1 fruit fly cellular context compared by ENCODE assay signal in genomic region chr3R:4394654-4395581, dm6.
A peak's percentile ranks its signal among the peaks of the same experiment; 100 is the strongest.
TF ChIP-seq lines count a peak whose summit lies in the region.

No protein-coding gene starts in this region.

TF ChIP-seq in whole organism, embryonic, 481 proteins besides CTCF, POLR2A, EP300 and RAD21 (continued from another document):
- TF ChIP-seq Oli (tag; optimal IDR thresholded peaks at IDR 0.05; lab: Kevin White, UChicago) (peak; percentile 90), HLH4C (GFP tag; IDR thresholded peaks at IDR 0.05; lab: Robert Waterston, UW; ENCODE audit: partially characterized antibody) (no peak), en (GFP tag; optimal IDR thresholded peaks at IDR 0.05; lab: Kevin White, UChicago) (peak; percentile 73), CG9876 (GFP tag; optimal IDR thresholded peaks at IDR 0.05; lab: Kevin White, UChicago) (peak; percentile 81), CG17802 (tag; optimal IDR thresholded peaks at IDR 0.05; lab: Kevin White, UChicago) (peak; percentile 60), E2f1 (GFP tag; IDR thresholded peaks at IDR 0.05; lab: Robert Waterston, UW) (peak; percentile 89), oc (tag; optimal IDR thresholded peaks at IDR 0.05; lab: Kevin White, UChicago) (peak; percentile 84), Mes4 (GFP tag; optimal IDR thresholded peaks at IDR 0.05; lab: Kevin White, UChicago) (peak; percentile 81), CG4360 (GFP tag; IDR thresholded peaks at IDR 0.05; lab: Robert Waterston, UW) (no peak), jumu (GFP tag; optimal IDR thresholded peaks at IDR 0.05; lab: Kevin White, UChicago) (peak; percentile 69), jing (GFP tag; optimal IDR thresholded peaks at IDR 0.05; lab: Kevin White, UChicago) (no peak), CG7963 (GFP tag; IDR thresholded peaks at IDR 0.05; lab: Robert Waterston, UW; ENCODE audit: partially characterized antibody) (no peak), CG13894 (tag; optimal IDR thresholded peaks at IDR 0.05; lab: Kevin White, UChicago) (peak; percentile 68), CG11093 (GFP tag; IDR thresholded peaks at IDR 0.05; lab: Robert Waterston, UW) (peak; percentile 83), CG9817 (tag; optimal IDR thresholded peaks at IDR 0.05; lab: Kevin White, UChicago) (peak; percentile 70), Ada2b (GFP tag; IDR thresholded peaks at IDR 0.05; lab: Robert Waterston, UW) (peak; percentile 86), kni (GFP tag; optimal IDR thresholded peaks at IDR 0.05; lab: Kevin White, UChicago) (peak; percentile 8), cad (GFP tag; optimal IDR thresholded peaks at IDR 0.05; lab: Kevin White, UChicago) (no peak), CG8388 (GFP tag; optimal IDR thresholded peaks at IDR 0.05; lab: Kevin White, UChicago) (peak; percentile 81), fd64A (GFP tag; optimal IDR thresholded peaks at IDR 0.05; lab: Kevin White, UChicago) (peak; percentile 75), CG34376 (GFP tag; optimal IDR thresholded peaks at IDR 0.05; lab: Kevin White, UChicago) (peak; percentile 70), GATAe (GFP tag; conservative IDR thresholded peaks at IDR 0.05; lab: Robert Waterston, UW) (peak; percentile 78), slp2 (GFP tag; optimal IDR thresholded peaks at IDR 0.05; lab: Kevin White, UChicago) (peak; percentile 73), dmrt11E (tag; optimal IDR thresholded peaks at IDR 0.05; lab: Kevin White, UChicago) (peak; percentile 42), hbn (GFP tag; IDR thresholded peaks at IDR 0.05; lab: Robert Waterston, UW; ENCODE audit: partially characterized antibody) (no peak), ase (GFP tag; IDR thresholded peaks at IDR 0.05; lab: Robert Waterston, UW) (peak; percentile 85), CG5245 (GFP tag; optimal IDR thresholded peaks at IDR 0.05; lab: Kevin White, UChicago) (peak; percentile 71), dan (GFP tag; IDR thresholded peaks at IDR 0.05; lab: Robert Waterston, UW) (no peak), D19A (tag; optimal IDR thresholded peaks at IDR 0.05; lab: Kevin White, UChicago) (peak; percentile 99), Dek (tag; optimal IDR thresholded peaks at IDR 0.05; lab: Kevin White, UChicago) (peak; percentile 86), tgo (GFP tag; IDR thresholded peaks at IDR 0.05; lab: Robert Waterston, UW) (peak; percentile 89), CG8944 (GFP tag; optimal IDR thresholded peaks at IDR 0.05; lab: Kevin White, UChicago) (peak; percentile 87), CG12744 (GFP tag; optimal IDR thresholded peaks at IDR 0.05; lab: Kevin White, UChicago) (peak; percentile 78), CG12391 (tag; optimal IDR thresholded peaks at IDR 0.05; lab: Kevin White, UChicago) (peak; percentile 88), CrebB (tag; optimal IDR thresholded peaks at IDR 0.05; lab: Kevin White, UChicago) (peak; percentile 83), jigr1 (GFP tag; IDR thresholded peaks at IDR 0.05; lab: Robert Waterston, UW) (0 out of 3 replicates have a peak, but pooled peaks have one; percentile 50), Dip2 (GFP tag; IDR thresholded peaks at IDR 0.05; lab: Robert Waterston, UW) (0 out of 2 replicates have a peak, but pooled peaks have one; percentile 13), cato (GFP tag; optimal IDR thresholded peaks at IDR 0.05; lab: Kevin White, UChicago; ENCODE audit: borderline replicate concordance) (peak; percentile 62)
